Worm (Caenorhabditis elegans) whole organism, mixed stage, embryonic: ENCODE data around the gene Y39F10A.3.

Source experiments
- M03D4.4 ChIP-seq: sonication (generic microtip); optimal IDR thresholded peaks from 2 replicates; lab custom pipeline; 2017; ENCODE audit warnings: mild to moderate bottlenecking, missing genetic modification characterization, missing compliant biosample characterization
- blmp-1 ChIP-seq: fragments of 150-350 bp; optimal IDR thresholded peaks from 2 replicates; lab custom pipeline; 2014; ENCODE audit warnings: missing biosample characterization, missing genetic modification characterization
- ceh-39 ChIP-seq: fragments of 150-350 bp; optimal IDR thresholded peaks from 2 replicates; lab custom pipeline; 2014; ENCODE audit warnings: missing biosample characterization, missing genetic modification characterization
- ceh-43 ChIP-seq: fragments of 200-800 bp; sonication (Bioruptor generic); optimal IDR thresholded peaks from 2 replicates; lab custom pipeline; 2018; ENCODE audit warnings: mild to moderate bottlenecking, missing genetic modification characterization, moderate library complexity, missing compliant biosample characterization
- ceh-83 ChIP-seq: fragments of 200-800 bp; sonication (Bioruptor generic); optimal IDR thresholded peaks from 2 replicates; lab custom pipeline; 2018; ENCODE audit warnings: mild to moderate bottlenecking, missing genetic modification characterization, missing compliant biosample characterization
- ces-1 ChIP-seq: fragments of 150-350 bp; optimal IDR thresholded peaks from 2 replicates; lab custom pipeline; 2014; ENCODE audit warnings: missing biosample characterization, missing genetic modification reagents, missing genetic modification characterization
- cnd-1 ChIP-seq: fragments of 200-800 bp; sonication (Bioruptor generic); optimal IDR thresholded peaks from 2 replicates; lab custom pipeline; 2018; ENCODE audit warnings: mild to moderate bottlenecking, missing genetic modification characterization, missing compliant biosample characterization
- elt-1 ChIP-seq: sonication (generic microtip); optimal IDR thresholded peaks from 2 replicates; lab custom pipeline; 2017; ENCODE audit warnings: missing genetic modification characterization, mild to moderate bottlenecking, missing compliant biosample characterization, antibody characterized with exemption, moderate library complexity, borderline replicate concordance; ENCODE audit not compliant: insufficient read depth
- elt-3 ChIP-seq: fragments of 150-350 bp; optimal IDR thresholded peaks from 2 replicates; lab custom pipeline; 2014; ENCODE audit warnings: missing biosample characterization, missing genetic modification characterization
- flh-1 ChIP-seq: fragments of 200-800 bp; sonication (Bioruptor generic); optimal IDR thresholded peaks from 2 replicates; lab custom pipeline; 2018; ENCODE audit warnings: mild to moderate bottlenecking, missing genetic modification characterization, moderate library complexity, missing compliant biosample characterization
- ham-2 ChIP-seq: fragments of 200-800 bp; sonication (Bioruptor generic); optimal IDR thresholded peaks from 2 replicates; lab custom pipeline; 2018; ENCODE audit warnings: mild to moderate bottlenecking, missing genetic modification characterization, missing compliant biosample characterization
- hlh-1 ChIP-seq: fragments of 150-350 bp; optimal IDR thresholded peaks from 2 replicates; lab custom pipeline; 2014; ENCODE audit warnings: missing biosample characterization, missing genetic modification reagents, missing genetic modification characterization
- lin-13 ChIP-seq: fragments of 150-350 bp; optimal IDR thresholded peaks from 2 replicates; lab custom pipeline; 2014; ENCODE audit warnings: missing biosample characterization, missing genetic modification characterization
- lin-32 ChIP-seq: fragments of 200-800 bp; sonication (Bioruptor generic); optimal IDR thresholded peaks from 2 replicates; lab custom pipeline; 2018; ENCODE audit warnings: mild to moderate bottlenecking, missing genetic modification characterization, missing compliant biosample characterization
- mab-5 ChIP-seq: fragments of 150-350 bp; optimal IDR thresholded peaks from 2 replicates; lab custom pipeline; 2014; ENCODE audit warnings: missing biosample characterization, missing genetic modification characterization
- mep-1 ChIP-seq: fragments of 150-350 bp; optimal IDR thresholded peaks from 2 replicates; lab custom pipeline; 2017; ENCODE audit warnings: missing biosample characterization, missing genetic modification reagents, missing genetic modification characterization, inconsistent platforms
- mls-2 ChIP-seq: sonication (generic microtip); optimal IDR thresholded peaks from 2 replicates; lab custom pipeline; 2016; ENCODE audit warnings: mild to moderate bottlenecking, missing genetic modification characterization, moderate library complexity, missing compliant biosample characterization
- nhr-12 ChIP-seq: fragments of 150-350 bp; optimal IDR thresholded peaks from 2 replicates; lab custom pipeline; 2014; ENCODE audit warnings: missing biosample characterization, missing genetic modification characterization
- nhr-2 ChIP-seq: fragments of 150-350 bp; optimal IDR thresholded peaks from 2 replicates; lab custom pipeline; 2014; ENCODE audit warnings: missing biosample characterization, missing genetic modification characterization
- nhr-237 ChIP-seq: fragments of 150-350 bp; optimal IDR thresholded peaks from 2 replicates; lab custom pipeline; 2014; ENCODE audit warnings: missing biosample characterization, missing genetic modification characterization
- nhr-28 ChIP-seq: fragments of 150-350 bp; optimal IDR thresholded peaks from 2 replicates; lab custom pipeline; 2014; ENCODE audit warnings: missing biosample characterization, missing genetic modification characterization
- pha-4 ChIP-seq: fragments of 150-350 bp; optimal IDR thresholded peaks from 2 replicates; lab custom pipeline; 2018; ENCODE audit warnings: missing biosample characterization, missing genetic modification reagents, missing genetic modification characterization
- snpc-4 ChIP-seq: fragments of 150-350 bp; optimal IDR thresholded peaks from 2 replicates; lab custom pipeline; 2014; ENCODE audit warnings: missing biosample characterization, missing genetic modification characterization
- sptf-1 ChIP-seq: sonication (generic microtip); optimal IDR thresholded peaks from 2 replicates; lab custom pipeline; 2017; ENCODE audit warnings: mild to moderate bottlenecking, missing genetic modification characterization, moderate library complexity, missing compliant biosample characterization
- tbx-8 ChIP-seq: fragments of 200-800 bp; sonication (Bioruptor generic); optimal IDR thresholded peaks from 2 replicates; lab custom pipeline; 2018; ENCODE audit warnings: mild to moderate bottlenecking, missing genetic modification characterization, moderate library complexity, missing compliant biosample characterization
- unc-120 ChIP-seq: sonication (generic microtip); optimal IDR thresholded peaks from 2 replicates; lab custom pipeline; 2017; ENCODE audit warnings: missing genetic modification characterization, missing compliant biosample characterization; ENCODE audit not compliant: poor library complexity, severe bottlenecking
- unc-39 ChIP-seq: fragments of 150-350 bp; optimal IDR thresholded peaks from 2 replicates; lab custom pipeline; 2014; ENCODE audit warnings: missing biosample characterization, missing genetic modification characterization
- unc-62 ChIP-seq: fragments of 150-350 bp; optimal IDR thresholded peaks from 2 replicates; lab custom pipeline; 2014; ENCODE audit warnings: missing biosample characterization, missing genetic modification reagents, missing genetic modification characterization
- zip-8 ChIP-seq: fragments of 150-350 bp; optimal IDR thresholded peaks from 2 replicates; lab custom pipeline; 2014; ENCODE audit warnings: missing biosample characterization, missing genetic modification characterization
- ztf-11 ChIP-seq: fragments of 150-350 bp; optimal IDR thresholded peaks from 2 replicates; lab custom pipeline; 2014; ENCODE audit warnings: missing biosample characterization, missing genetic modification characterization

Gene Y39F10A.3

ce11 chrII:773830-774229 lies 9.0 kb downstream of the Y39F10A.3 start:
- TF ChIP-seq ces-1 (GFP tag; lab: Kevin White, UChicago) (peak; percentile 9), pha-4 (tag; lab: Kevin White, UChicago) (no peak), ceh-43 (GFP tag; lab: Kevin White, UChicago) (no peak), ceh-39 (tag; lab: Kevin White, UChicago) (no peak), tbx-8 (GFP tag; lab: Kevin White, UChicago) (no peak), lin-32 (no peak)
- TF ChIP-seq, all 35 proteins: peak for 1

DNA sequence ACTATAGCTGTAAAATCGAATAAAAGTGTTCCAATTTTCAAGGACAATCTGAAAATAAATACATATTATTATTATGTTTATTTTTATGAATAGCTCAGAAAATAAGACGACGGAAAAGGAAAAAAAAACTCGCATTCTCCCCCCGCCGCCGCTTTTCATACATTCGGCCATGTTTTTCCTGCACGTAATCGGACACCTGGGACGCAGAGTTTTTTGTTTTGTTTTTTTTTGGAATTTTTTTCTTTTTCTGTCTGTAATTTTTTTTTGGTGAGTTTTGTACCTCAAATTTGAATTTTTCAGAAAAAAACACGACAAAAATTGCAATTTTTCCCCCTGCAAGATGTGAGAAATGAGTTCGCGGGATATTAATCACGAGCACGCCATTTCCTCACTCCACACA lies 12.6 kb downstream of the Y39F10A.3 start, which contains the start of gene C08G5.6:
TSS of gene C08G5.6 (plus strand) at position 301 of the 400 bp plus-strand sequence.
- TF ChIP-seq mls-2 (no peak), pha-4 (tag; lab: Kevin White, UChicago) (no peak), zip-8 (no peak), elt-1 (no peak), nhr-28 (tag; lab: Kevin White, UChicago) (no peak), ztf-11 (tag; lab: Kevin White, UChicago) (no peak), sptf-1 (tag; lab: Kevin White, UChicago) (no peak), lin-13 (tag; lab: Kevin White, UChicago) (no peak), elt-3 (no peak), unc-62 (no peak), ces-1 (GFP tag; lab: Kevin White, UChicago) (no peak), snpc-4 (no peak), ceh-43 (GFP tag; lab: Kevin White, UChicago) (no peak), blmp-1 (tag; lab: Kevin White, UChicago) (no peak)

DNA sequence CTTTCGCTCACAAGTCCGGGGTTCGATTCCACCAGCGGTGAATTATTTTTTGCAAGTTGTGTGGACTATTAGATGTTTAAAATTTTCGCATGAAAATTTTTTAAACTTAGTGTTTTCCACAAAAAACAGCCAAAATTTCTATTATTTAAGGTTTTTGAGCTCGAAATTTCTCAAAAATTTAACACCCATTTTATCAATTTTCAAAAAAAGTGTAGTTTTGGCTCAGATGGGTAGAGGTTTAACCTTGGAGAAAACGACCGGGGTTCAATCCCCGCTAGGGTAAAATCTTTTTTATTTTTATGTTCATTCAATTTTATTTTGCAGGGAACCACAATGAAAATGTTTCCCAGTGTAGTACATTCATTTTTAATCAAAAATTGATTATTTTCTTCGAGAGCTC lies 13.6 kb downstream of the Y39F10A.3 start:
- no peak for TF ChIP-seq lin-32
- no peak for TF ChIP-seq ham-2 (GFP tag; lab: Kevin White, UChicago)
- no peak for TF ChIP-seq nhr-12
- no peak for TF ChIP-seq ces-1 (GFP tag; lab: Kevin White, UChicago)
- no peak for TF ChIP-seq mep-1
- TF ChIP-seq ztf-11 (tag; lab: Kevin White, UChicago): no peak
- no peak for TF ChIP-seq mls-2
- TF ChIP-seq unc-62: no peak
- no peak for TF ChIP-seq mab-5 (tag; lab: Kevin White, UChicago)
- TF ChIP-seq snpc-4: no peak
- TF ChIP-seq nhr-2: no peak
- no peak for TF ChIP-seq ceh-39 (tag; lab: Kevin White, UChicago)
- TF ChIP-seq blmp-1 (tag; lab: Kevin White, UChicago): no peak
- no peak for TF ChIP-seq elt-3
- no peak for TF ChIP-seq nhr-237 (tag; lab: Kevin White, UChicago)

ce11 chrII:765219-765618 lies 17.6 kb downstream of the Y39F10A.3 start, which contains the start of gene C08G5.7:
C08G5.7 (minus strand) TSS chrII:765319.
- TF ChIP-seq nhr-12 (no peak), hlh-1 (tag; lab: Kevin White, UChicago) (no peak), ztf-11 (tag; lab: Kevin White, UChicago) (no peak), ces-1 (GFP tag; lab: Kevin White, UChicago) (peak; percentile 20), ceh-43 (GFP tag; lab: Kevin White, UChicago) (no peak)

DNA sequence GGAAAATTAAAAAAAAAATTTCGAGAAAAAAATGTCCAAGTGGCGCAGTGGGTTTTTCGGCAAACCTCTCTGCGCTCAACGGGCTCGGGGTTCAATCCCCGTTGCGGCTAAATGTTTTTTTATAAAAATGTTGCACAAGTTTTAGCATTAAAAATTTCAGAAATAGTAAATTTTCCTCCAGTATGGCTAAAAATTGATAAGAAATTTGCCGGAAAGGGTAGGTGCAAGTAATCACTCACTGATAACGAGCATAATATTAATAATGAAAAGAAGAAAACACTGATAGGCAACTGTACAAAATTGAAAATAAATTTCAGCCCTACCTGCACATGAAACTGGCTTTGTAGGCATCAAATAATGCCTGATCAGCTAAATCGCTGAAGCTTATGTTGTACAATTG lies 18.4 kb downstream of the Y39F10A.3 start:
- TF ChIP-seq tbx-8 (GFP tag; lab: Kevin White, UChicago) (no peak), cnd-1 (tag; lab: Kevin White, UChicago) (no peak), nhr-28 (tag; lab: Kevin White, UChicago) (no peak), ceh-39 (tag; lab: Kevin White, UChicago) (no peak), ceh-83 (GFP tag; lab: Kevin White, UChicago) (no peak)

DNA sequence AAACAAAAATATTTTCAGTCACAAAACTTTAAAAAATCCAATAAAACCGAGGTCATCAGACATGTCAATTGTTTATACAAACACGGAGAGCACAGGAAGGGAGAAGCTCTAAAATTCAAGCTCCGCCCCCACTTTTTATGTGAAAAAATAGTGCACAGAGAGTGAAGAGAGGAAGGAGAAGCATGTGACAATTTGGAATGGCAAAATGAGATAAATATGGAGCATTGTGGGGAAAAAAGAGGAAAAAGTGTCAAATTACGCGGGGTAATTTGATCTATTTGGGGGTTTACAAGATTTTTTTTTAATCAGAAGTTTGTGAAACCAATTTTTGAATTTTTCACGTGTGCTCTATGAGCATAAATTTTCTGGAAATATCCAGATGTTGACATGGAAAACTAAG lies 19.9 kb downstream of the Y39F10A.3 start:
- no peak for TF ChIP-seq ham-2 (GFP tag; lab: Kevin White, UChicago)
- TF ChIP-seq nhr-2: no peak
- no peak for TF ChIP-seq flh-1
- no peak for TF ChIP-seq zip-8
- no peak for TF ChIP-seq ces-1 (GFP tag; lab: Kevin White, UChicago)
- no peak for TF ChIP-seq hlh-1 (tag; lab: Kevin White, UChicago)
- TF ChIP-seq unc-39: no peak
- no peak for TF ChIP-seq unc-120 (tag; lab: Kevin White, UChicago)
- TF ChIP-seq snpc-4: no peak
- no peak for TF ChIP-seq sptf-1 (tag; lab: Kevin White, UChicago)
- no peak for TF ChIP-seq tbx-8 (GFP tag; lab: Kevin White, UChicago)
- TF ChIP-seq lin-13 (tag; lab: Kevin White, UChicago): no peak
- no peak for TF ChIP-seq unc-62
- TF ChIP-seq cnd-1 (tag; lab: Kevin White, UChicago): no peak
- no peak for TF ChIP-seq ceh-83 (GFP tag; lab: Kevin White, UChicago)
- TF ChIP-seq M03D4.4 (tag; lab: Kevin White, UChicago): no peak
